Fruit fly (Drosophila melanogaster): ENCODE data around the gene Mst36Fa.

The Mst36Fa gene

dm6 chr2L:18708239-18708891 lies 31.6 kb upstream of the Mst36Fa start, which contains the start of the genes Faf2 and Grip71 (continued):
- peak; percentile 95 for TF ChIP-seq CG4404 (GFP tag; IDR thresholded peaks at IDR 0.05)
- peak; percentile 92 for TF ChIP-seq Ada2b (GFP tag; IDR thresholded peaks at IDR 0.05)
- peak; percentile 32 for TF ChIP-seq NC2α (GFP tag; optimal IDR thresholded peaks at IDR 0.05)
- TF ChIP-seq CG3847 (GFP tag; IDR thresholded peaks at IDR 0.05), result peak; percentile 95
- peak; percentile 83 for TF ChIP-seq pzg (GFP tag; optimal IDR thresholded peaks at IDR 0.05)
- no peak for TF ChIP-seq CG6813 (GFP tag; optimal IDR thresholded peaks at IDR 0.05)
- no peak for TF ChIP-seq sna (GFP tag; IDR thresholded peaks at IDR 0.05; ENCODE audit: partially characterized antibody)
- peak; percentile 81 for TF ChIP-seq tap (tag; optimal IDR thresholded peaks at IDR 0.05)
- peak; percentile 52 for TF ChIP-seq Jarid2 (GFP tag; optimal IDR thresholded peaks at IDR 0.05)
- TF ChIP-seq CG18476 (GFP tag; optimal IDR thresholded peaks at IDR 0.05), result peak; percentile 90
- peak; percentile 81 for TF ChIP-seq twi (tag; optimal IDR thresholded peaks at IDR 0.05)
- TF ChIP-seq CG30020 (tag; optimal IDR thresholded peaks at IDR 0.05), result peak; percentile 94
- peak; percentile 91 for TF ChIP-seq stc (GFP tag; IDR thresholded peaks at IDR 0.05)
- peak; percentile 26 for TF ChIP-seq bigmax (GFP tag; optimal IDR thresholded peaks at IDR 0.05)
- peak; percentile 38 for TF ChIP-seq crc (GFP tag; optimal IDR thresholded peaks at IDR 0.05)
- TF ChIP-seq CG6791 (GFP tag; IDR thresholded peaks at IDR 0.05; ENCODE audit: partially characterized antibody), result no peak
- peak; percentile 88 for TF ChIP-seq gsb (GFP tag; IDR thresholded peaks at IDR 0.05)
- TF ChIP-seq CG12219 (GFP tag; optimal IDR thresholded peaks at IDR 0.05), result peak; percentile 8
- TF ChIP-seq TFAM (GFP tag; optimal IDR thresholded peaks at IDR 0.05), result peak; percentile 51
- peak; percentile 56 for TF ChIP-seq CG15011 (GFP tag; optimal IDR thresholded peaks at IDR 0.05)
- no peak for TF ChIP-seq CG14860 (GFP tag; IDR thresholded peaks at IDR 0.05; ENCODE audit: partially characterized antibody)
- peak; percentile 96 for TF ChIP-seq CG14710 (tag; optimal IDR thresholded peaks at IDR 0.05)
- TF ChIP-seq ac (GFP tag; optimal IDR thresholded peaks at IDR 0.05), result peak; percentile 30
- no peak for TF ChIP-seq CG15479 (GFP tag; optimal IDR thresholded peaks at IDR 0.05)
- peak; percentile 84 for TF ChIP-seq Ravus (GFP tag; IDR thresholded peaks at IDR 0.05)
- peak; percentile 95 for TF ChIP-seq CG12659 (GFP tag; optimal IDR thresholded peaks at IDR 0.05)
- TF ChIP-seq Lpt (GFP tag; optimal IDR thresholded peaks at IDR 0.05), result no peak
- peak; percentile 76 for TF ChIP-seq CG16863 (GFP tag; optimal IDR thresholded peaks at IDR 0.05)
- TF ChIP-seq Opbp (GFP tag; IDR thresholded peaks at IDR 0.05; ENCODE audit: partially characterized antibody), result peak; percentile 31; the same call in 1 of the 3 replicates
- peak; percentile 86 for TF ChIP-seq CG1647 (GFP tag; optimal IDR thresholded peaks at IDR 0.05)
- peak; percentile 54 for TF ChIP-seq CG18011 (GFP tag; optimal IDR thresholded peaks at IDR 0.05)
- TF ChIP-seq ap (GFP tag; IDR thresholded peaks at IDR 0.05), result peak; percentile 93
- TF ChIP-seq br (optimal IDR thresholded peaks at IDR 0.05), result no peak
- peak; percentile 38 for TF ChIP-seq CG6765 (GFP tag; optimal IDR thresholded peaks at IDR 0.05)
- TF ChIP-seq Atf-2 (GFP tag; optimal IDR thresholded peaks at IDR 0.05), result peak; percentile 80
- no peak for TF ChIP-seq nerfin-2 (GFP tag; IDR thresholded peaks at IDR 0.05; ENCODE audit: partially characterized antibody)
- peak; percentile 91 for TF ChIP-seq pho (GFP tag; optimal IDR thresholded peaks at IDR 0.05)
- TF ChIP-seq CG12104 (GFP tag; optimal IDR thresholded peaks at IDR 0.05), result peak; percentile 81
- peak; percentile 88 for TF ChIP-seq Hmr (GFP tag; optimal IDR thresholded peaks at IDR 0.05)
- TF ChIP-seq Hand (GFP tag; optimal IDR thresholded peaks at IDR 0.05), result peak; percentile 52
- no peak for TF ChIP-seq abd-A (tag; optimal IDR thresholded peaks at IDR 0.05)
- peak; percentile 85; the same call in 2 of the 3 replicates for TF ChIP-seq C15 (GFP tag; IDR thresholded peaks at IDR 0.05)
- peak; percentile 75 for TF ChIP-seq CG13624 (GFP tag; optimal IDR thresholded peaks at IDR 0.05)
- peak; percentile 97 for TF ChIP-seq Med (GFP tag)
- peak; percentile 95 for TF ChIP-seq Ssrp (tag; optimal IDR thresholded peaks at IDR 0.05)
- peak; percentile 73 for TF ChIP-seq CG33213 (GFP tag; optimal IDR thresholded peaks at IDR 0.05)
- TF ChIP-seq CG2678 (tag; optimal IDR thresholded peaks at IDR 0.05), result peak; percentile 89
- TF ChIP-seq CG17568 (GFP tag; optimal IDR thresholded peaks at IDR 0.05), result no peak
- peak; percentile 92 for TF ChIP-seq dmrt11E (tag; optimal IDR thresholded peaks at IDR 0.05)

All from whole organism, embryonic.